Fruit fly (Drosophila melanogaster): ENCODE measurements around the gene cact.

Gene cact

DNA sequence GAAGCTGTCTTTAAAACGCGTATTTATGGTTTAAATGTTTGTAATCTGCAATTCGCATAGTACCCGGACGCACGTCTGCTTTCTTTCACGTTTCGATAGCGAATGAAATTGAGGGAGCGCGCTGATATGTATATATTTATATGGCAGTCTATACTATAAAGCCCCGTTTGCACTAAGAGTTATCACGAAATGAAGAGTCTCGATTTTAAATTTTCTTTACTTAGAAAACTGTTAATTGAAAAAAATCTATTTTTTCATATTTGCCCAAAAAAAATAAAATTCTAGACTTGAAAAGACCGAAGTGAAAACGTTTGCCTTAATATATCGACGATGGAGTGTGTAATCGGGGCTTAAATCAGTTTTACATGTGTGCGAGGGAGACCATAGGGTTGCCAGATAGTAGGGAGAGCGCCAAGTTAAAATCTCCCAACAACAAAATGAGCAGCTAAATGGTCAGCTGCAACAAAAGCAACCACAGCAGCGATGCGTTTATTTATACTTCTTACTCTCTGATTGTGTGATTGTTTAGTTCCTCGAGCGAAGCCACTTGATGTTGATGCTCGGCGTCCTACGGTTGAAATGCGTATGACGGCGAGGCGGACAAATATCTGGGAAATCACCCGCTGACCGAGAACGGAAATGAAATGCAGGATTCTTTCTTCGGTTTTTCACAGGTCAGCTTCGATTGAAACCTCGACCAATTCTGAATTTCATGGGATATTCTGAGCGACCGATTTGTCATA lies at the start of gene cact (continued):
- TF ChIP-seq kah (GFP tag; optimal IDR thresholded peaks at IDR 0.05) (peak; percentile 53), her (GFP tag; optimal IDR thresholded peaks at IDR 0.05) (peak; percentile 90), Hr3 (GFP tag; optimal IDR thresholded peaks at IDR 0.05) (peak; percentile 92), CG17385 (GFP tag; optimal IDR thresholded peaks at IDR 0.05) (peak; percentile 78), Nf-YA (GFP tag; IDR thresholded peaks at IDR 0.05) (peak; percentile 72; the same call in 1 of the 2 replicates), Rfx (GFP tag; IDR thresholded peaks at IDR 0.05) (peak; percentile 93), nom (GFP tag; optimal IDR thresholded peaks at IDR 0.05) (peak; percentile 73), CG18619 (GFP tag; optimal IDR thresholded peaks at IDR 0.05) (peak; percentile 90), CG8089 (GFP tag; optimal IDR thresholded peaks at IDR 0.05) (peak; percentile 92), schlank (tag; optimal IDR thresholded peaks at IDR 0.05) (peak; percentile 80), Ssrp (tag; optimal IDR thresholded peaks at IDR 0.05) (peak; percentile 91), CHES-1-like (GFP tag; optimal IDR thresholded peaks at IDR 0.05) (peak; percentile 96), CG12391 (tag; optimal IDR thresholded peaks at IDR 0.05) (peak; percentile 97), CG7357 (GFP tag; IDR thresholded peaks at IDR 0.05) (peak; percentile 88), grau (tag; optimal IDR thresholded peaks at IDR 0.05) (peak; percentile 93), CG10209 (GFP tag; optimal IDR thresholded peaks at IDR 0.05) (peak; percentile 91), CG12219 (GFP tag; optimal IDR thresholded peaks at IDR 0.05) (peak; percentile 75), CG2129 (GFP tag; IDR thresholded peaks at IDR 0.05; ENCODE audit: partially characterized antibody) (no peak), cg (GFP tag; optimal IDR thresholded peaks at IDR 0.05) (peak; percentile 84), Hmr (GFP tag; optimal IDR thresholded peaks at IDR 0.05) (peak; percentile 93), tx (GFP tag; optimal IDR thresholded peaks at IDR 0.05) (peak; percentile 95), otp (GFP tag; IDR thresholded peaks at IDR 0.05) (peak; percentile 89), jigr1 (GFP tag; IDR thresholded peaks at IDR 0.05) (no peak), CG11695 (GFP tag; IDR thresholded peaks at IDR 0.05) (peak; percentile 89), CG7786 (GFP tag; optimal IDR thresholded peaks at IDR 0.05) (peak; percentile 95), MESR4 (GFP tag; optimal IDR thresholded peaks at IDR 0.05) (peak; percentile 29), CG7745 (tag; optimal IDR thresholded peaks at IDR 0.05) (peak; percentile 15), CG14710 (tag; optimal IDR thresholded peaks at IDR 0.05) (peak; percentile 96), al (GFP tag; IDR thresholded peaks at IDR 0.05) (peak; percentile 85), odd (GFP tag; optimal IDR thresholded peaks at IDR 0.05) (peak; percentile 72), Asciz (GFP tag; optimal IDR thresholded peaks at IDR 0.05) (peak; percentile 84), CG31388 (GFP tag; optimal IDR thresholded peaks at IDR 0.05) (peak; percentile 77), CG13624 (GFP tag; optimal IDR thresholded peaks at IDR 0.05) (peak; percentile 94), ara (GFP tag; IDR thresholded peaks at IDR 0.05) (peak; percentile 79), wor (GFP tag; IDR thresholded peaks at IDR 0.05) (peak; percentile 79), gsb (GFP tag; IDR thresholded peaks at IDR 0.05) (peak; percentile 53; the same call in 1 of the 2 replicates), NfI (GFP tag; optimal IDR thresholded peaks at IDR 0.05) (peak; percentile 92), CG14965 (GFP tag; optimal IDR thresholded peaks at IDR 0.05; ENCODE audit: borderline replicate concordance) (peak; percentile 44), Dref (GFP tag; IDR thresholded peaks at IDR 0.05) (no peak), tup (GFP tag; optimal IDR thresholded peaks at IDR 0.05) (peak; percentile 89), Taf1 (GFP tag; IDR thresholded peaks at IDR 0.05) (peak; percentile 82), CG6272 (GFP tag; IDR thresholded peaks at IDR 0.05) (peak; percentile 88), CG16779 (GFP tag; IDR thresholded peaks at IDR 0.05) (peak; percentile 68; the same call in 1 of the 2 replicates), caup (GFP tag; optimal IDR thresholded peaks at IDR 0.05; ENCODE audit: severe bottlenecking) (peak; percentile 89), nau (GFP tag; optimal IDR thresholded peaks at IDR 0.05) (peak; percentile 83), kay (GFP tag; optimal IDR thresholded peaks at IDR 0.05) (peak; percentile 91), phol (tag; optimal IDR thresholded peaks at IDR 0.05) (peak; percentile 95), corto (GFP tag; optimal IDR thresholded peaks at IDR 0.05) (peak; percentile 78), stwl (tag; optimal IDR thresholded peaks at IDR 0.05) (peak; percentile 80)

All from whole organism, embryonic.